Fruit fly (Drosophila melanogaster) whole organism: ENCODE measurements around the gene CG3191.

Source experiments
- CG8478 ChIP-seq: fragments of >200 bp; optimal IDR thresholded peaks from 2 replicates; lab custom pipeline; 2018; ENCODE audit warnings: inconsistent platforms
- Dll ChIP-seq: fragments of >200 bp; optimal IDR thresholded peaks from 2 replicates; lab custom pipeline; 2017
- EcR ChIP-seq, 2 experiments: fragments of >200 bp; optimal IDR thresholded peaks; 2 replicates each; lab custom pipeline; 2017; ENCODE audit warnings: missing biosample characterization in 2 of 2, missing genetic modification characterization in 2 of 2, missing genetic modification reagents in 2 of 2
- psq ChIP-seq: fragments of >200 bp; optimal IDR thresholded peaks from 2 replicates; lab custom pipeline; 2017

DNA sequence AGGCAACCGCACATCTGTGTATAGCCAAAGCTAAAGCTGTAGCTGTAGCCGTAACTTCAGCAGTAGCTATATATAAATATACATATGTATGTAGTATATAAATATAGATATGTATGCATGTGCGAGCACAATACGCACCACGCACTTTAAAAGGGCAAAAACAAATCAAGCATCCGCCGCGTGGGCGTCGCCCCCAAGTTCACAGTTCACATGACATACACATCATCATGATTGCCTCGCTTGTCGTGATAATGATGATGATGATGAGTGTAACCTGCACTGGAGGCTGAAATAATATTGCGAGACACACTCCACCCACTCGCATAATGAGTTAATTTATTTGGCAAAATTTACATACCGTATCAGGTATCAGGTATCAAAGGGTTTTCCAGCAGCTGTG is 39.2 kb upstream of the CG3191 start:
- TF ChIP-seq Dll (no peak), psq (lab: Kevin White, UChicago) (no peak), CG8478 (lab: Kevin White, UChicago) (no peak), EcR (GFP tag; optimal IDR thresholded peaks at IDR 0.05; lab: Kevin White, UChicago) (no peak)
